Worm (Caenorhabditis elegans) whole organism, L4 larva: ENCODE results near the gene T05E12.3.

Experiments
- F37D6.2 ChIP-seq: sonication (generic microtip); optimal IDR thresholded peaks from 2 replicates; lab custom pipeline; 2016; ENCODE audit warnings: mild to moderate bottlenecking, missing genetic modification characterization, missing compliant biosample characterization
- F49E8.2 ChIP-seq: sonication (generic microtip); optimal IDR thresholded peaks from 2 replicates; lab custom pipeline; 2016; ENCODE audit warnings: missing compliant biosample characterization, mild to moderate bottlenecking, missing genetic modification characterization, borderline replicate concordance
- T20F7.1 ChIP-seq: fragments of 200-800 bp; sonication (Bioruptor generic); optimal IDR thresholded peaks from 2 replicates; lab custom pipeline; 2018; ENCODE audit warnings: mild to moderate bottlenecking, missing genetic modification characterization, missing compliant biosample characterization
- T26A8.4 ChIP-seq: fragments of 200-800 bp; sonication (Bioruptor generic); IDR thresholded peaks from 2 replicates; pipeline ENCODE4 v1.3.6; 2022; ENCODE audit warnings: missing genetic modification characterization, missing compliant biosample characterization
- Y75B8A.6 ChIP-seq: fragments of 200-800 bp; sonication (Bioruptor generic); IDR thresholded peaks from 2 replicates; pipeline ENCODE4 v1.3.6; 2022; ENCODE audit warnings: missing genetic modification reagents, missing genetic modification characterization, missing compliant biosample characterization
- ZK337.2 ChIP-seq: fragments of 200-800 bp; sonication (Bioruptor generic); IDR thresholded peaks from 2 replicates; pipeline ENCODE4 v1.3.6; 2022; ENCODE audit warnings: missing genetic modification reagents, missing genetic modification characterization, missing compliant biosample characterization
- ceh-62 ChIP-seq: sonication (generic microtip); optimal IDR thresholded peaks from 2 replicates; lab custom pipeline; 2017; ENCODE audit warnings: missing biosample characterization, missing genetic modification characterization
- dmd-9 ChIP-seq: fragments of 200-800 bp; sonication (Bioruptor generic); IDR thresholded peaks from 2 replicates; pipeline ENCODE4 v1.3.6; 2022; ENCODE audit warnings: missing genetic modification reagents, missing genetic modification characterization, missing compliant biosample characterization
- duxl-1 ChIP-seq: sonication (generic microtip); optimal IDR thresholded peaks from 2 replicates; lab custom pipeline; 2016; ENCODE audit warnings: mild to moderate bottlenecking, missing genetic modification characterization, moderate library complexity, missing compliant biosample characterization; ENCODE audit not compliant: poor library complexity
- gei-8 ChIP-seq: fragments of 200-800 bp; sonication (Bioruptor generic); optimal IDR thresholded peaks from 2 replicates; lab custom pipeline; 2018; ENCODE audit warnings: mild to moderate bottlenecking, missing genetic modification characterization, missing compliant biosample characterization
- jun-1 ChIP-seq: fragments of 150-350 bp; optimal IDR thresholded peaks from 2 replicates; lab custom pipeline; 2014; ENCODE audit warnings: missing biosample characterization, missing genetic modification reagents, missing genetic modification characterization
- lin-29 ChIP-seq: fragments of 200-800 bp; sonication (Bioruptor generic); IDR thresholded peaks from 2 replicates; pipeline ENCODE4 v1.3.6; 2022; ENCODE audit warnings: missing genetic modification reagents, missing genetic modification characterization, missing compliant biosample characterization
- lin-38 ChIP-seq: fragments of 200-800 bp; sonication (Bioruptor generic); IDR thresholded peaks from 2 replicates; pipeline ENCODE4 v1.3.6; 2022; ENCODE audit warnings: missing genetic modification reagents, missing genetic modification characterization, missing compliant biosample characterization
- mep-1 ChIP-seq: fragments of 150-350 bp; sonication (generic microtip); optimal IDR thresholded peaks from 3 replicates; lab custom pipeline; 2014; ENCODE audit warnings: missing biosample characterization, missing genetic modification characterization
- mxl-3 ChIP-seq: fragments of 200-800 bp; sonication (Bioruptor generic); optimal IDR thresholded peaks from 2 replicates; lab custom pipeline; 2018; ENCODE audit warnings: mild to moderate bottlenecking, missing genetic modification characterization, missing compliant biosample characterization
- nhr-10 ChIP-seq: fragments of 150-350 bp; optimal IDR thresholded peaks from 2 replicates; lab custom pipeline; 2014; ENCODE audit warnings: missing biosample characterization, missing genetic modification characterization
- nhr-6 ChIP-seq: fragments of 150-350 bp; optimal IDR thresholded peaks from 2 replicates; lab custom pipeline; 2014; ENCODE audit warnings: missing biosample characterization, missing genetic modification characterization
- nhr-76 ChIP-seq: fragments of 150-350 bp; optimal IDR thresholded peaks from 2 replicates; lab custom pipeline; 2014; ENCODE audit warnings: missing biosample characterization, missing genetic modification characterization
- tag-97 ChIP-seq: fragments of 200-800 bp; sonication (Bioruptor generic); IDR thresholded peaks from 2 replicates; pipeline ENCODE4 v1.3.6; 2022; ENCODE audit warnings: missing genetic modification characterization, missing compliant biosample characterization
- unc-39 ChIP-seq: sonication (generic microtip); optimal IDR thresholded peaks from 2 replicates; lab custom pipeline; 2017; ENCODE audit warnings: missing biosample characterization, missing genetic modification characterization
- vab-7 ChIP-seq: fragments of 200-800 bp; sonication (Bioruptor generic); IDR thresholded peaks from 2 replicates; pipeline ENCODE4 v1.3.6; 2022; ENCODE audit warnings: missing genetic modification reagents, missing genetic modification characterization, missing compliant biosample characterization
- zag-1 ChIP-seq: fragments of 150-350 bp; optimal IDR thresholded peaks from 2 replicates; lab custom pipeline; 2014; ENCODE audit warnings: missing biosample characterization, missing genetic modification characterization

The T05E12.3 gene

DNA sequence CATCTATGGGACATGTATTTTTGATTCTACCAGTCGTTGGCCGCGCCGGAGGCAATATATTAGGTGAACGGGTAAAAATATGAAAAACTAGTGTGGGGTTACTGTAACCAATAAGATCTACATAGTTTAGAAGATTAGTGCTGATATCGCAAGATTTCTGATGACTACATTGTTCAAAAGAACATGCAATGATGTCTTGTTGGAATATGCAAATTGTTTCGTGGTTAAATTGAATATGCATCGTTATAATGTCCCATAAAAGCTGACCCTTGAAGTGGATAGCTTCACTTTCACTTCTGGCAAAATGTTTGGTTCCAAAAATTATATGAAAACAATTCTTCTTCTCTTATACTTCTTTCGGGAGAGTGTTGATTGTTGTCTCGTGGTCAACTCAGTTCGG, 33.3 kb downstream of the T05E12.3 start, which contains the start of gene F28B1.2:
TSS of gene F28B1.2 (plus strand) at position 301 of the 400 bp plus-strand sequence.
- TF ChIP-seq mxl-3 (GFP tag; lab: Kevin White, UChicago) = no peak
- no peak for TF ChIP-seq dmd-9 (GFP tag; lab: Robert Waterston, UW)
- TF ChIP-seq vab-7 (GFP tag; lab: Robert Waterston, UW) = no peak
- TF ChIP-seq lin-38 (GFP tag; lab: Robert Waterston, UW) = no peak
- no peak for TF ChIP-seq F37D6.2 (tag; lab: Kevin White, UChicago)
- TF ChIP-seq jun-1 = no peak
- no peak for TF ChIP-seq unc-39 (tag; lab: Kevin White, UChicago)
- TF ChIP-seq T20F7.1 (GFP tag; lab: Kevin White, UChicago) = no peak
- TF ChIP-seq nhr-76 (tag; lab: Kevin White, UChicago) = no peak
- no peak for TF ChIP-seq T26A8.4
- TF ChIP-seq ceh-62 (tag; lab: Kevin White, UChicago) = no peak
- TF ChIP-seq lin-29 (GFP tag; lab: Robert Waterston, UW) = no peak

DNA sequence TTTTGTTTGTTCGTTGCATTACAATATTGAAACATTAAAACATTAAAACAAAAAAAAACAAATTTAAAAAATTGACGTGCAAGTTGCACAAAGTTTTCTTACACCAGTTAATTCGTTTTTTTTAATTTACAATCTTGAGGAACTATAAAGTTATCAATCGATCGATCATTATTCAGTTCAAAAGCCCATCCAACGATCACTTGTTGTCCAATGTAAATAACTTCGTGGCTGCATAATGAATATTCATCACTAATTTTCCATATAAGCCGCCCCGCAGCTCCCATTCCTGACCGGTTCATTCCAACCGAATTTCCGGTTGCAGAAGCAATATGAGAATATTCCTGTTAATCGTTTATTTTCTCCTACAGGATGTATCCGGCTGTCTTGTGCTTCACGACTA, 35.5 kb downstream of the T05E12.3 start, which contains the start of gene hpo-33:
TSS of gene hpo-33 (plus strand) at position 301 of the 400 bp plus-strand sequence.
- TF ChIP-seq duxl-1 (tag; lab: Kevin White, UChicago) (no peak), mep-1 (tag; lab: Kevin White, UChicago) (no peak), F49E8.2 (no peak), ceh-62 (tag; lab: Kevin White, UChicago) (no peak), gei-8 (GFP tag; lab: Kevin White, UChicago) (no peak), ZK337.2 (GFP tag; lab: Robert Waterston, UW) (no peak)

DNA sequence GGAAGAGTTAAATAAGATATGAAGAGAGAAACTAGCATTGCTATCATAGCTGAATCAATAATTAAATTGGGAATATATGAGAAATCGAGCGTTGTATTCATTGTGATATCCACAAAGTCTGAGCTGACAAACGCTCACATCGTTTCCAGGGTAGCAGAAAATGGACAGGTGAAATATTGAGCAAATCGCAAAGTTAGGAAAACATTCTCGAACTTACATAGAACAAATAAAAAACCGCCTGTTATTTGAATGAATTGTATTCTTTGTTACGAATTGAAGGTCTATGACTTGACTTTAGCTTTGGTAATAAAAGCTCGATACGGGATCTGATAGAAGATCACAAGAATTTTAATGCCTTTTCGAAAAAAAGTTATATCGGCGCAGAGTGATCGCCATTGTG, 41.9 kb downstream of the T05E12.3 start, which contains the start of gene srz-94:
TSS of gene srz-94 (minus strand) at position 101 of the 400 bp plus-strand sequence.
- no peak for TF ChIP-seq zag-1
- no peak for TF ChIP-seq Y75B8A.6 (GFP tag; lab: Robert Waterston, UW)

DNA sequence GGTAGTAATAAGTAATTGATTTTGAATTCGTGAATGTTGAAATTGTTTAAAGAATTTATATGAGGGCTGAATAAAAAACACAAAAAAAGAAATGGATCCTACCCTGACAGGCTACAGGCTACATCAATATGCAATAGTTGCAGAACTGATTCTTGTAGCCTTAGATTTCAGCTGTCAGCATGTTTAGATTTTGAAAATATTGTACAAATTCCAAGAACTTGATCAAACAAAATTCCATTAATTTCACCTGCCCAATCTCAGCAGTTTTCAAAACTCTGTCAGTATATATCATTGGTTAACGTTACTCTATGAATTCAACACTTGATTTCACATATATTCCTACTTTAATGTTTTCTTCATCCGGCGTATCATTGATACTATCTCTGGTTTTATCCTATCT, 47.4 kb downstream of the T05E12.3 start:
- TF ChIP-seq tag-97 (GFP tag; lab: Robert Waterston, UW) (no peak), nhr-10 (tag; lab: Kevin White, UChicago) (no peak), nhr-6 (tag; lab: Kevin White, UChicago) (no peak)
